Fruit fly (Drosophila melanogaster): ENCODE measurements around the gene Iml1.

Gene Iml1

DNA sequence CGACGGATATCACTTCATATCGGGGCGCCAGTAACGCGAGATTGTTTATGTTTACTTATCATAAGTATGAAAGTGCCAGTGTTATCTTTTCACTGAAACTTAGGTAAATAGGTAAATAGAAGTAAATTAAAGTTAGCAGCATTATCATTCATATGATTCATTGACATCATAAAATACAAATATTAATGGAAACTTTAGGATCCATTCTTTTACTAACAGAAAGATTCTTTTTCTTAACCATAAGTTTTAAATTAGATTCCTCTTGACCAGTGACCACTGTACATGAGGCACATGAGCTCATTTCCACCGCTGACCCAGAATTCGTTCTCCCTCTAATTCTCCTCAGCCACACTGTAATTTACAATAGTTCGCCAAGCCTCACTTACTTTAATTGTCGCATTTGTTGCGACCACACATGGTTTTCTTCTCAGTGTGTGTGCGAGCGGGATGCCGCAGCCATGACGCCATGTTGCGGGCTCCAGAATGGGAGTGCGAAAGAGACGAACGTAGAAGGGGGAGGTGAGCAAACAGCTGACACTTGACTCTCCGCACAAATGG, 44.6 kb upstream of the Iml1 start (continued):
- TF ChIP-seq slp2 (GFP tag; optimal IDR thresholded peaks at IDR 0.05) = no peak
- TF ChIP-seq ind (GFP tag; optimal IDR thresholded peaks at IDR 0.05) = peak; percentile 44
- TF ChIP-seq tna (GFP tag; IDR thresholded peaks at IDR 0.05; ENCODE audit: partially characterized antibody) = no peak
- no peak for TF ChIP-seq caup (GFP tag; optimal IDR thresholded peaks at IDR 0.05; ENCODE audit: severe bottlenecking)
- TF ChIP-seq Ssrp (tag; optimal IDR thresholded peaks at IDR 0.05) = no peak
- TF ChIP-seq Max (GFP tag; optimal IDR thresholded peaks at IDR 0.05) = no peak
- TF ChIP-seq CG18476 (GFP tag; optimal IDR thresholded peaks at IDR 0.05) = peak; percentile 50
- TF ChIP-seq gem (tag; optimal IDR thresholded peaks at IDR 0.05) = peak; percentile 59
- no peak for TF ChIP-seq Lim3 (GFP tag; IDR thresholded peaks at IDR 0.05)
- no peak for TF ChIP-seq CG7372 (GFP tag; IDR thresholded peaks at IDR 0.05)
- TF ChIP-seq CG13287 (GFP tag; IDR thresholded peaks at IDR 0.05; ENCODE audit: partially characterized antibody) = no peak; the same call in 1 of the 2 replicates
- TF ChIP-seq CG16863 (GFP tag; optimal IDR thresholded peaks at IDR 0.05) = peak; percentile 26
- TF ChIP-seq CG42726 (GFP tag; IDR thresholded peaks at IDR 0.05; ENCODE audit: partially characterized antibody) = no peak
- no peak for TF ChIP-seq Bgb (GFP tag; IDR thresholded peaks at IDR 0.05; ENCODE audit: partially characterized antibody)
- TF ChIP-seq Gsc (GFP tag; IDR thresholded peaks at IDR 0.05) = no peak
- peak; percentile 69 for TF ChIP-seq HHEX (GFP tag; optimal IDR thresholded peaks at IDR 0.05)
- no peak for TF ChIP-seq z (GFP tag; IDR thresholded peaks at IDR 0.05)
- TF ChIP-seq HLH4C (GFP tag; IDR thresholded peaks at IDR 0.05; ENCODE audit: partially characterized antibody) = no peak
- no peak for TF ChIP-seq CG18619 (GFP tag; optimal IDR thresholded peaks at IDR 0.05)
- peak; percentile 25; the same call in 1 of the 2 replicates for TF ChIP-seq onecut (GFP tag; IDR thresholded peaks at IDR 0.05)
- TF ChIP-seq Bdp1 (GFP tag; optimal IDR thresholded peaks at IDR 0.05) = no peak
- TF ChIP-seq wdn (GFP tag; IDR thresholded peaks at IDR 0.05) = no peak
- peak; percentile 44; the same call in 2 of the 3 replicates for TF ChIP-seq CG17361 (GFP tag; IDR thresholded peaks at IDR 0.05)
- no peak for TF ChIP-seq CG7357 (GFP tag; IDR thresholded peaks at IDR 0.05)
- TF ChIP-seq Fer2 (tag; optimal IDR thresholded peaks at IDR 0.05) = no peak
- no peak for TF ChIP-seq CG16815 (GFP tag; optimal IDR thresholded peaks at IDR 0.05)
- peak; percentile 54 for TF ChIP-seq CG15696 (tag; optimal IDR thresholded peaks at IDR 0.05)
- peak; percentile 4 for TF ChIP-seq nmo (GFP tag; optimal IDR thresholded peaks at IDR 0.05)
- no peak for TF ChIP-seq CG7963 (GFP tag; IDR thresholded peaks at IDR 0.05; ENCODE audit: partially characterized antibody)
- TF ChIP-seq gfzf (GFP tag; optimal IDR thresholded peaks at IDR 0.05) = no peak
- TF ChIP-seq HLH3B (GFP tag; IDR thresholded peaks at IDR 0.05) = peak; percentile 47; the same call in 1 of the 2 replicates
- TF ChIP-seq CG12769 (tag; optimal IDR thresholded peaks at IDR 0.05) = no peak
- TF ChIP-seq lola (GFP tag; optimal IDR thresholded peaks at IDR 0.05) = no peak
- TF ChIP-seq Mrtf (GFP tag; IDR thresholded peaks at IDR 0.05) = 0 out of 3 replicates have a peak, but pooled peaks have one; percentile 36
- no peak for TF ChIP-seq br (optimal IDR thresholded peaks at IDR 0.05)
- TF ChIP-seq phol (tag; optimal IDR thresholded peaks at IDR 0.05) = peak; percentile 75
- TF ChIP-seq D (optimal IDR thresholded peaks at IDR 0.05) = no peak
- peak; percentile 9 for TF ChIP-seq D (GFP tag; optimal IDR thresholded peaks at IDR 0.05)
- TF ChIP-seq CG33213 (GFP tag; optimal IDR thresholded peaks at IDR 0.05) = no peak
- TF ChIP-seq gt (GFP tag; IDR thresholded peaks at IDR 0.05) = no peak
- peak; percentile 50 for TF ChIP-seq odd (GFP tag; optimal IDR thresholded peaks at IDR 0.05)

DNA sequence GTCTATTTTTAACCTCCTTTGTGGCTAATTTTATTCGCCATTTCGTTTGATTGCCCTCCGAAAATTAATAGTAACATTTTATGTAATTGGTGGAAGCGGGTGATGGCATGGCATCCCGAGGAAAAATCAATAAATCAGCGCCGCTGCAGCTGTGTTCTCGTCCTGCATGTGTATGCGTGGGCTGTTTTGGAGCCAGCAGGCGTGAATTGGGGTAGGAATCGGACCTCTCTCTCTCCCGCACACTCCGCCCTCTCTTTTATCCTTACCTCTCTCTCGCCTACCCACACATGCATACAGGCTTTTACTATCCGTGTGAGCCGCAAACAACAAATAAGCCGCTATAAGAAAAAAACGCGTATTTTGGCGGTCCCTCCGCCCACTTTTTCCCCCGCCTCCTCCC, 43.5 kb upstream of the Iml1 start:
- TF ChIP-seq Hmr (GFP tag; optimal IDR thresholded peaks at IDR 0.05) (no peak), CG8924 (tag; optimal IDR thresholded peaks at IDR 0.05) (no peak), CG4707 (GFP tag; optimal IDR thresholded peaks at IDR 0.05) (no peak), sqz (GFP tag; optimal IDR thresholded peaks at IDR 0.05) (peak; percentile 49), Poxn (GFP tag; IDR thresholded peaks at IDR 0.05) (no peak), bbx (GFP tag; IDR thresholded peaks at IDR 0.05; ENCODE audit: partially characterized antibody) (no peak), CG13894 (tag; optimal IDR thresholded peaks at IDR 0.05) (no peak), ftz-f1 (GFP tag; optimal IDR thresholded peaks at IDR 0.05) (no peak), crol (GFP tag; IDR thresholded peaks at IDR 0.05) (peak; percentile 71), dan (GFP tag; IDR thresholded peaks at IDR 0.05) (no peak), Trl (optimal IDR thresholded peaks at IDR 0.05) (peak; percentile 39 to 42), Trl (GFP tag; optimal IDR thresholded peaks at IDR 0.05) (no peak)

All from whole organism, embryonic.